Fruit fly (Drosophila melanogaster): ENCODE data around the gene CG17475.

CG17475 gene

DNA sequence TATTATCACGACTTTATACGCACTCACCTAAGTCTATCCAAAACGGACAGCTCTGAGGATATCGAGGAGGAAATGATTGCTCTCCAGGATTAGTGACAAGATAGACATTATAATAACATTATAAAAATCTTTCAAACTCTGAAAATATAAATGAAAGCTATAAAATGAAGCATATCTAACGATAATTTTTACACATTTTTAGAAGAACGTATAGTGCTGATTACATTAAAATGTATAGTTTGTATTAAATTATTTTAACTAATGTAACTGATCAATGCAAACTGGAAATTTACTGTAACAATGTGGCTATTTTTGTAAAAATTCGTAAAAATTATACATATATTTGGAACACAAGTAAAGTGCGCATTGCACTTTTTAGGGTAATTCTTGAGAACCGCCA lies 8.5 kb upstream of the CG17475 start, which contains the start of gene CG5265:
TSS of gene CG5265 (plus strand) at position 301 of the 400 bp plus-strand sequence.
- TF ChIP-seq EcR (GFP tag; optimal IDR thresholded peaks at IDR 0.05) (no peak), Pif1A (GFP tag; optimal IDR thresholded peaks at IDR 0.05) (no peak), D1 (tag; optimal IDR thresholded peaks at IDR 0.05) (no peak), gl (tag; optimal IDR thresholded peaks at IDR 0.05) (no peak), CG8301 (tag; optimal IDR thresholded peaks at IDR 0.05) (no peak), CG15710 (tag; optimal IDR thresholded peaks at IDR 0.05) (no peak), CG32121 (GFP tag; IDR thresholded peaks at IDR 0.05) (no peak), CG10348 (GFP tag; IDR thresholded peaks at IDR 0.05) (no peak), CG17806 (tag; optimal IDR thresholded peaks at IDR 0.05) (no peak), CG14655 (GFP tag; optimal IDR thresholded peaks at IDR 0.05) (no peak), Ets98B (GFP tag; IDR thresholded peaks at IDR 0.05) (no peak), fd96Ca (GFP tag; IDR thresholded peaks at IDR 0.05) (no peak), CG4496 (GFP tag; IDR thresholded peaks at IDR 0.05) (no peak), rn (GFP tag; IDR thresholded peaks at IDR 0.05) (no peak), Snoo (tag; optimal IDR thresholded peaks at IDR 0.05) (no peak), CG8159 (tag; optimal IDR thresholded peaks at IDR 0.05) (no peak)

- no peak for TF ChIP-seq CG32121 (GFP tag; IDR thresholded peaks at IDR 0.05)
- TF ChIP-seq D1 (tag; optimal IDR thresholded peaks at IDR 0.05), result no peak
- TF ChIP-seq Pif1A (GFP tag; optimal IDR thresholded peaks at IDR 0.05), result no peak
- no peak for TF ChIP-seq Ets98B (GFP tag; IDR thresholded peaks at IDR 0.05)
- TF ChIP-seq CG13204 (GFP tag; optimal IDR thresholded peaks at IDR 0.05), result no peak
- no peak for TF ChIP-seq fd96Ca (GFP tag; IDR thresholded peaks at IDR 0.05)
- no peak for TF ChIP-seq CG4496 (GFP tag; IDR thresholded peaks at IDR 0.05)
- no peak for TF ChIP-seq Pif1B (GFP tag; optimal IDR thresholded peaks at IDR 0.05)
- no peak for TF ChIP-seq rn (GFP tag; IDR thresholded peaks at IDR 0.05)
- TF ChIP-seq CG12605 (GFP tag; IDR thresholded peaks at IDR 0.05), result no peak
- TF ChIP-seq CG8301 (tag; optimal IDR thresholded peaks at IDR 0.05), result no peak
- no peak for TF ChIP-seq CG8159 (tag; optimal IDR thresholded peaks at IDR 0.05)
- no peak for TF ChIP-seq gl (tag; optimal IDR thresholded peaks at IDR 0.05)
- no peak for TF ChIP-seq CG14655 (GFP tag; optimal IDR thresholded peaks at IDR 0.05)
- TF ChIP-seq CG34367 (tag; optimal IDR thresholded peaks at IDR 0.05), result no peak
- no peak for TF ChIP-seq CG9948 (tag; optimal IDR thresholded peaks at IDR 0.05)
Observed at dm6 chr3R:17137593-17137992, 7.4 kb upstream of the CG17475 start, which contains the start of gene CG5255. CG5255 (plus strand) TSS chr3R:17137893.

dm6 chr3R:17135747-17136146 lies 5.5 kb upstream of the CG17475 start, which contains the start of gene CG5246:
CG5246 (plus strand) TSS chr3R:17136111.
- TF ChIP-seq CG8159 (tag; optimal IDR thresholded peaks at IDR 0.05) (no peak), CG34367 (tag; optimal IDR thresholded peaks at IDR 0.05) (no peak), Pif1A (GFP tag; optimal IDR thresholded peaks at IDR 0.05) (no peak), Pif1B (GFP tag; optimal IDR thresholded peaks at IDR 0.05) (no peak), CG32121 (GFP tag; IDR thresholded peaks at IDR 0.05) (no peak), CG10348 (GFP tag; IDR thresholded peaks at IDR 0.05) (no peak), CG12605 (GFP tag; IDR thresholded peaks at IDR 0.05) (no peak)

DNA sequence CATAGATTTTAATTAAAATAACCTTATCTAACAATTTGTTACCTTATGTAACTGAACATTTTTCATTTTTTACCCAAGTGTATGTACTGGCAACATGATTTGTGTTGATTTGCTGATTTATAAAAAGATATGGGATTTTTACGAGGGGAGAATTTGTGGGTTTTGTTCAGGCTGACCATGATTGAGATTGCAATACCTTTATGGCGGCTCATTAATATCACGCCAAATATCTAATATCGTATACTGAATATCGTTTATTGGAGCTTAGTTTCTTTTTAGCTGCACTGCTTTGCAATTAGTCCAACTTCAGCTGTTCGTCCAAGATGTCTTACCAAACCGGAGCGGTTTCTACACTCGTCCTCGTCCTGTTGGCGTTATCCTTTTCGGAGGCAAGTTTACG lies 3.7 kb upstream of the CG17475 start, which contains the start of gene CG31267:
TSS of gene CG31267 (plus strand) at position 301 of the 400 bp plus-strand sequence.
- TF ChIP-seq CG14655 (GFP tag; optimal IDR thresholded peaks at IDR 0.05), result no peak
- no peak for TF ChIP-seq CG34367 (tag; optimal IDR thresholded peaks at IDR 0.05)
- no peak for TF ChIP-seq Pif1B (GFP tag; optimal IDR thresholded peaks at IDR 0.05)
- no peak for TF ChIP-seq CG15710 (tag; optimal IDR thresholded peaks at IDR 0.05)
- TF ChIP-seq CG8301 (tag; optimal IDR thresholded peaks at IDR 0.05), result no peak
- no peak for TF ChIP-seq CG9948 (tag; optimal IDR thresholded peaks at IDR 0.05)
- TF ChIP-seq CG4496 (GFP tag; IDR thresholded peaks at IDR 0.05), result no peak
- no peak for TF ChIP-seq CG17806 (tag; optimal IDR thresholded peaks at IDR 0.05)
- TF ChIP-seq rn (GFP tag; IDR thresholded peaks at IDR 0.05), result no peak
- TF ChIP-seq gl (tag; optimal IDR thresholded peaks at IDR 0.05), result no peak
- TF ChIP-seq Pif1A (GFP tag; optimal IDR thresholded peaks at IDR 0.05), result no peak
- TF ChIP-seq EcR (GFP tag; optimal IDR thresholded peaks at IDR 0.05), result no peak
- no peak for TF ChIP-seq CG13204 (GFP tag; optimal IDR thresholded peaks at IDR 0.05)
- TF ChIP-seq CG8159 (tag; optimal IDR thresholded peaks at IDR 0.05), result no peak
- no peak for TF ChIP-seq Ets98B (GFP tag; IDR thresholded peaks at IDR 0.05)
- TF ChIP-seq D1 (tag; optimal IDR thresholded peaks at IDR 0.05), result no peak
- no peak for TF ChIP-seq CG12605 (GFP tag; IDR thresholded peaks at IDR 0.05)
- no peak for TF ChIP-seq fd96Ca (GFP tag; IDR thresholded peaks at IDR 0.05)

- TF ChIP-seq CG4496 (GFP tag; IDR thresholded peaks at IDR 0.05), result no peak
- TF ChIP-seq EcR (GFP tag; optimal IDR thresholded peaks at IDR 0.05), result no peak
- no peak for TF ChIP-seq CG34367 (tag; optimal IDR thresholded peaks at IDR 0.05)
- no peak for TF ChIP-seq CG14655 (GFP tag; optimal IDR thresholded peaks at IDR 0.05)
- TF ChIP-seq CG8301 (tag; optimal IDR thresholded peaks at IDR 0.05), result no peak
- no peak for TF ChIP-seq CG32121 (GFP tag; IDR thresholded peaks at IDR 0.05)
Observed at dm6 chr3R:17132098-17132712, 2.0 kb upstream of the CG17475 start, which contains the start of the genes CG4053 and CG31266. CG4053 (minus strand) TSS chr3R:17132198. CG31266 (plus strand) TSS chr3R:17132662.

DNA sequence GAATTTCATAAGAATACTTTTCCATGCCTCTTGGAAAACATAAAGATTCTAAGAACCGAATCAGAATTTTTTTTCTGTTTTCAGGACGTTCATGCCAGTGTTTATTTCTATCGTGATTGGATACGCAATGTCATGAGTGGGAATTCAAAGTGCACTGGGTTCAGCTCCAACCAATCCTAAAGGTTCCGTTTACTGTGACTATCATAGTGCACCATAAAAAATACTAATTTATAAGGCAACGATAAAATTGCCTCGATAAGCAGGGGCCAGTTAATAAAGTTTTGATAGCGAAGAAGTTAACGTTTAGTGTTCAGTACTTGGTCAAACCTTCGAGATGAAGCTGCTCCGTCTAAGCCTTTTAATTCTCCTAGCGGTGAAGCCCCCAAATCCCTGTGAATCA lies 2.3 kb downstream of the CG17475 start, which contains the start of gene CG31265:
TSS of gene CG31265 (plus strand) at position 301 of the 400 bp plus-strand sequence.
- TF ChIP-seq gl (tag; optimal IDR thresholded peaks at IDR 0.05), result no peak
- no peak for TF ChIP-seq CG8301 (tag; optimal IDR thresholded peaks at IDR 0.05)
- no peak for TF ChIP-seq Pif1A (GFP tag; optimal IDR thresholded peaks at IDR 0.05)
- no peak for TF ChIP-seq CG10348 (GFP tag; IDR thresholded peaks at IDR 0.05)
- TF ChIP-seq CG32121 (GFP tag; IDR thresholded peaks at IDR 0.05), result no peak
- no peak for TF ChIP-seq CG17806 (tag; optimal IDR thresholded peaks at IDR 0.05)
- no peak for TF ChIP-seq fd96Ca (GFP tag; IDR thresholded peaks at IDR 0.05)
- TF ChIP-seq CG9948 (tag; optimal IDR thresholded peaks at IDR 0.05), result no peak
- TF ChIP-seq EcR (GFP tag; optimal IDR thresholded peaks at IDR 0.05), result no peak
